Worm (Caenorhabditis elegans) whole organism, L4 larva: ENCODE results near the gene Y41C4A.9.

Experiments used
- F37D6.2 ChIP-seq: sonication (generic microtip); optimal IDR thresholded peaks from 2 replicates; lab custom pipeline; 2016; ENCODE audit warnings: mild to moderate bottlenecking, missing genetic modification characterization, missing compliant biosample characterization
- aly-2 ChIP-seq: sonication (generic microtip); optimal IDR thresholded peaks from 2 replicates; lab custom pipeline; 2018; ENCODE audit warnings: missing biosample characterization, missing genetic modification characterization
- ceh-82 ChIP-seq: sonication (generic microtip); optimal IDR thresholded peaks from 2 replicates; lab custom pipeline; 2017; ENCODE audit warnings: missing biosample characterization, missing genetic modification characterization
- ces-1 ChIP-seq: fragments of 150-350 bp; sonication (generic microtip); optimal IDR thresholded peaks from 4 replicates; lab custom pipeline; 2014; ENCODE audit warnings: missing biosample characterization, missing genetic modification reagents, missing genetic modification characterization
- daf-19 ChIP-seq: fragments of 200-800 bp; sonication (Bioruptor generic); conservative IDR thresholded peaks from 2 replicates; pipeline ENCODE4 v1.3.6; 2022; ENCODE audit warnings: missing genetic modification characterization, missing compliant biosample characterization
- jun-1 ChIP-seq: fragments of 150-350 bp; optimal IDR thresholded peaks from 2 replicates; lab custom pipeline; 2014; ENCODE audit warnings: missing biosample characterization, missing genetic modification reagents, missing genetic modification characterization
- mdt-29 ChIP-seq: fragments of 200-800 bp; sonication (Bioruptor generic); IDR thresholded peaks from 2 replicates; pipeline ENCODE4 v1.3.6; 2022; ENCODE audit warnings: missing genetic modification reagents, missing genetic modification characterization, missing compliant biosample characterization
- nhr-237 ChIP-seq: sonication (generic microtip); optimal IDR thresholded peaks from 2 replicates; lab custom pipeline; 2017; ENCODE audit warnings: missing biosample characterization, missing genetic modification characterization
- skn-1 ChIP-seq: fragments of 150-350 bp; optimal IDR thresholded peaks from 2 replicates; lab custom pipeline; 2014; ENCODE audit warnings: missing biosample characterization, missing genetic modification characterization
- snpc-1.2 ChIP-seq: fragments of 200-800 bp; sonication (Bioruptor generic); IDR thresholded peaks from 2 replicates; pipeline ENCODE4 v1.3.6; 2022; ENCODE audit warnings: missing genetic modification reagents, missing genetic modification characterization, missing compliant biosample characterization

- TF ChIP-seq nhr-237 (tag; lab: Kevin White, UChicago) = no peak
- TF ChIP-seq jun-1 (tag; lab: Kevin White, UChicago) = no peak
- TF ChIP-seq skn-1 (tag; lab: Kevin White, UChicago) = no peak
- no peak for TF ChIP-seq snpc-1.2
- TF ChIP-seq ces-1 (GFP tag; lab: Kevin White, UChicago) = no peak
- TF ChIP-seq daf-19 = no peak
- no peak for TF ChIP-seq ceh-82 (tag; lab: Kevin White, UChicago)
- TF ChIP-seq aly-2 (tag; lab: Kevin White, UChicago) = no peak
- TF ChIP-seq F37D6.2 (tag; lab: Kevin White, UChicago) = no peak
- TF ChIP-seq mdt-29 (GFP tag; lab: Robert Waterston, UW) = no peak
These were observed 3.0 kb upstream of the Y41C4A.9 start, which contains the start of gene Y41C4A.32 for ce11 chrIII:11721405-11721804.
